Fruit fly (Drosophila melanogaster) whole organism, embryonic: ENCODE results near the gene CG13603.

Experiments used
- CG10267 ChIP-seq: fragments of 200-800 bp; sonication (Bioruptor generic); optimal IDR thresholded peaks from 2 replicates; lab custom pipeline; 2018; ENCODE audit warnings: missing biosample characterization, mild to moderate bottlenecking, missing genetic modification characterization, moderate library complexity
- CG11504 ChIP-seq: fragments of 200-800 bp; sonication (Bioruptor generic); optimal IDR thresholded peaks from 3 replicates; lab custom pipeline; 2019; ENCODE audit warnings: missing biosample characterization, mild to moderate bottlenecking, missing genetic modification characterization, moderate library complexity
- CG1233 ChIP-seq: fragments of 200-800 bp; sonication (Bioruptor generic); optimal IDR thresholded peaks from 4 replicates; lab custom pipeline; 2018; ENCODE audit warnings: missing biosample characterization, mild to moderate bottlenecking, missing genetic modification characterization
- CG12744 ChIP-seq: fragments of 200-800 bp; sonication (Bioruptor generic); optimal IDR thresholded peaks from 2 replicates; lab custom pipeline; 2016; ENCODE audit warnings: missing biosample characterization, missing genetic modification characterization
- CG13296 ChIP-seq: fragments of 200-800 bp; sonication (Bioruptor generic); optimal IDR thresholded peaks from 3 replicates; lab custom pipeline; 2018; ENCODE audit warnings: missing biosample characterization, mild to moderate bottlenecking, missing genetic modification characterization
- CG15269 ChIP-seq: fragments of 200-800 bp; sonication (Bioruptor generic); optimal IDR thresholded peaks from 2 replicates; lab custom pipeline; 2018; ENCODE audit warnings: missing biosample characterization, mild to moderate bottlenecking, missing genetic modification characterization, moderate library complexity
- CG16779 ChIP-seq: fragments of 200-800 bp; sonication (Bioruptor generic); IDR thresholded peaks from 2 replicates; pipeline ENCODE4 v1.3.6; 2022; ENCODE audit warnings: missing biosample characterization, missing genetic modification characterization
- CG16813 ChIP-seq: fragments of 200-800 bp; sonication (Bioruptor generic); IDR thresholded peaks from 3 replicates; pipeline ENCODE4 v1.3.6; 2022; ENCODE audit warnings: missing biosample characterization, missing genetic modification characterization; ENCODE audit not compliant: partially characterized antibody
- CG17568 ChIP-seq: fragments of 200-800 bp; sonication (Bioruptor generic); optimal IDR thresholded peaks from 2 replicates; lab custom pipeline; 2018; ENCODE audit warnings: missing biosample characterization, mild to moderate bottlenecking, missing genetic modification characterization, moderate library complexity
- CG18764 ChIP-seq: fragments of 200-800 bp; sonication (Bioruptor generic); optimal IDR thresholded peaks from 3 replicates; lab custom pipeline; 2016; ENCODE audit warnings: missing biosample characterization, missing genetic modification characterization
- CG2199 ChIP-seq: fragments of 200-800 bp; sonication (Bioruptor generic); IDR thresholded peaks from 3 replicates; pipeline ENCODE4 v1.3.6; 2022; ENCODE audit warnings: missing biosample characterization, missing genetic modification characterization
- CG32532 ChIP-seq: fragments of 200-800 bp; sonication (Bioruptor generic); IDR thresholded peaks from 2 replicates; pipeline ENCODE4 v1.3.6; 2022; ENCODE audit warnings: missing biosample characterization, missing genetic modification characterization
- CG6175 ChIP-seq: fragments of 200-800 bp; sonication (Bioruptor generic); IDR thresholded peaks from 3 replicates; pipeline ENCODE4 v1.3.6; 2022; ENCODE audit warnings: missing biosample characterization, missing genetic modification characterization
- CG6854 ChIP-seq: fragments of 200-800 bp; sonication (Bioruptor generic); optimal IDR thresholded peaks from 3 replicates; lab custom pipeline; 2017; ENCODE audit warnings: missing biosample characterization, mild to moderate bottlenecking, missing genetic modification characterization
- CG7271 ChIP-seq: fragments of 200-800 bp; sonication (Bioruptor generic); optimal IDR thresholded peaks from 2 replicates; lab custom pipeline; 2018; ENCODE audit warnings: missing biosample characterization, mild to moderate bottlenecking, missing genetic modification characterization, moderate library complexity
- CG7928 ChIP-seq: fragments of 200-800 bp; sonication (Bioruptor generic); optimal IDR thresholded peaks from 2 replicates; lab custom pipeline; 2017; ENCODE audit warnings: missing biosample characterization, mild to moderate bottlenecking, missing genetic modification characterization
- CG8290 ChIP-seq, 3 experiments: fragments of 200-800 bp; sonication (Bioruptor generic); optimal IDR thresholded peaks; 2 replicates each; lab custom pipeline; 2016 to 2019; ENCODE audit warnings: missing biosample characterization in 3 of 3, missing genetic modification characterization in 3 of 3, mild to moderate bottlenecking in 2 of 3, moderate library complexity in 1 of 3
- CG9876 ChIP-seq: fragments of 200-800 bp; sonication (Bioruptor generic); optimal IDR thresholded peaks from 2 replicates; lab custom pipeline; 2016; ENCODE audit warnings: missing biosample characterization, missing genetic modification characterization
- CoRest ChIP-seq: fragments of 200-800 bp; sonication (Bioruptor generic); optimal IDR thresholded peaks from 3 replicates; lab custom pipeline; 2018; ENCODE audit warnings: missing biosample characterization, mild to moderate bottlenecking, missing genetic modification characterization, moderate library complexity
- Deaf1 ChIP-seq: fragments of 200-800 bp; optimal IDR thresholded peaks from 3 replicates; lab custom pipeline; 2019; ENCODE audit warnings: missing biosample characterization, mild to moderate bottlenecking, missing genetic modification characterization, moderate library complexity
- Dfd ChIP-seq, 2 experiments: fragments of >200 bp; optimal IDR thresholded peaks; 2 replicates each; lab custom pipeline; 2017; ENCODE audit warnings: missing biosample characterization in 2 of 2, missing genetic modification characterization in 2 of 2
- Doc3 ChIP-seq: fragments of 200-800 bp; sonication (Bioruptor generic); IDR thresholded peaks from 3 replicates; pipeline ENCODE4 v1.3.6; 2022; ENCODE audit warnings: missing biosample characterization, missing genetic modification characterization; ENCODE audit not compliant: partially characterized antibody
- E2f1 ChIP-seq: fragments of 200-800 bp; sonication (Bioruptor generic); IDR thresholded peaks from 2 replicates; pipeline ENCODE4 v1.3.6; 2022; ENCODE audit warnings: missing biosample characterization, missing genetic modification characterization
- Ets65A ChIP-seq: fragments of 200-800 bp; sonication (Bioruptor generic); peaks from one replicate; lab custom pipeline; 2016; ENCODE audit warnings: missing biosample characterization, missing genetic modification characterization
- Fer1 ChIP-seq: fragments of 200-800 bp; sonication (Bioruptor generic); optimal IDR thresholded peaks from 2 replicates; lab custom pipeline; 2017; ENCODE audit warnings: missing biosample characterization, mild to moderate bottlenecking, missing genetic modification characterization
- Hey ChIP-seq: fragments of 200-800 bp; sonication (Bioruptor generic); optimal IDR thresholded peaks from 3 replicates; lab custom pipeline; 2018; ENCODE audit warnings: missing biosample characterization, mild to moderate bottlenecking, missing genetic modification characterization
- Hmr ChIP-seq: fragments of 200-800 bp; sonication (Bioruptor generic); optimal IDR thresholded peaks from 3 replicates; lab custom pipeline; 2017; ENCODE audit warnings: mild to moderate bottlenecking, missing biosample characterization, missing genetic modification reagents, missing genetic modification characterization
- Jarid2 ChIP-seq: fragments of 200-800 bp; sonication (Bioruptor generic); optimal IDR thresholded peaks from 3 replicates; lab custom pipeline; 2017; ENCODE audit warnings: mild to moderate bottlenecking, missing biosample characterization, missing genetic modification reagents, missing genetic modification characterization
- Nf-YB ChIP-seq: fragments of 200-800 bp; sonication (Bioruptor generic); optimal IDR thresholded peaks from 3 replicates; lab custom pipeline; 2019; ENCODE audit warnings: missing biosample characterization, mild to moderate bottlenecking, missing genetic modification characterization, moderate library complexity
- Nf-YC ChIP-seq: fragments of 200-800 bp; optimal IDR thresholded peaks from 3 replicates; lab custom pipeline; 2019; ENCODE audit warnings: missing biosample characterization, mild to moderate bottlenecking, missing genetic modification characterization, moderate library complexity
- Scr ChIP-seq: fragments of 200-800 bp; sonication (Bioruptor generic); IDR thresholded peaks from 2 replicates; pipeline ENCODE4 v1.3.6; 2022; ENCODE audit warnings: missing biosample characterization, missing genetic modification characterization; ENCODE audit not compliant: partially characterized antibody
- Sin3A ChIP-seq: fragments of >200 bp; optimal IDR thresholded peaks from 2 replicates; lab custom pipeline; 2018
- abd-A ChIP-seq: fragments of 200-800 bp; sonication (Bioruptor generic); optimal IDR thresholded peaks from 3 replicates; lab custom pipeline; 2019; ENCODE audit warnings: missing biosample characterization, mild to moderate bottlenecking, missing genetic modification characterization, moderate library complexity
- ara ChIP-seq: fragments of 200-800 bp; sonication (Bioruptor generic); IDR thresholded peaks from 2 replicates; pipeline ENCODE4 v1.3.6; 2022; ENCODE audit warnings: missing biosample characterization, missing genetic modification characterization
- bab2 ChIP-seq: fragments of 200-800 bp; sonication (Bioruptor generic); optimal IDR thresholded peaks from 2 replicates; lab custom pipeline; 2016; ENCODE audit warnings: missing biosample characterization, missing genetic modification characterization
- bigmax ChIP-seq: fragments of 200-800 bp; sonication (Bioruptor generic); optimal IDR thresholded peaks from 2 replicates; lab custom pipeline; 2018; ENCODE audit warnings: missing biosample characterization, mild to moderate bottlenecking, missing genetic modification characterization
- btn ChIP-seq: fragments of 200-800 bp; sonication (Bioruptor generic); optimal IDR thresholded peaks from 2 replicates; lab custom pipeline; 2016; ENCODE audit warnings: missing biosample characterization, missing genetic modification characterization
- crc ChIP-seq: fragments of 200-800 bp; sonication (Bioruptor generic); optimal IDR thresholded peaks from 2 replicates; lab custom pipeline; 2016; ENCODE audit warnings: missing biosample characterization, missing genetic modification characterization
- crol ChIP-seq: fragments of 200-800 bp; sonication (Bioruptor generic); IDR thresholded peaks from 2 replicates; pipeline ENCODE4 v1.3.6; 2022; ENCODE audit warnings: missing biosample characterization, missing genetic modification characterization
- gce ChIP-seq: fragments of 200-800 bp; sonication (Bioruptor generic); IDR thresholded peaks from 3 replicates; pipeline ENCODE4 v1.3.6; 2022; ENCODE audit warnings: missing biosample characterization, missing genetic modification characterization
- gfzf ChIP-seq: fragments of 200-800 bp; sonication (Bioruptor generic); optimal IDR thresholded peaks from 2 replicates; lab custom pipeline; 2016; ENCODE audit warnings: missing biosample characterization, mild to moderate bottlenecking, missing genetic modification characterization, moderate library complexity
- kah ChIP-seq: fragments of 200-800 bp; sonication (Bioruptor generic); optimal IDR thresholded peaks from 2 replicates; lab custom pipeline; 2018; ENCODE audit warnings: missing biosample characterization, mild to moderate bottlenecking, missing genetic modification characterization
- maf-S ChIP-seq: fragments of 200-800 bp; sonication (Bioruptor generic); optimal IDR thresholded peaks from 2 replicates; lab custom pipeline; 2016; ENCODE audit warnings: missing biosample characterization, missing genetic modification characterization
- mirr ChIP-seq: fragments of 200-800 bp; sonication (Bioruptor generic); optimal IDR thresholded peaks from 3 replicates; lab custom pipeline; 2018; ENCODE audit warnings: missing biosample characterization, mild to moderate bottlenecking, missing genetic modification characterization
- nerfin-2 ChIP-seq: fragments of 200-800 bp; sonication (Bioruptor generic); IDR thresholded peaks from 2 replicates; pipeline ENCODE4 v1.3.6; 2022; ENCODE audit warnings: missing biosample characterization, missing genetic modification characterization; ENCODE audit not compliant: partially characterized antibody
- nom ChIP-seq: fragments of 200-800 bp; sonication (Bioruptor generic); optimal IDR thresholded peaks from 2 replicates; lab custom pipeline; 2017; ENCODE audit warnings: missing biosample characterization, missing genetic modification characterization, mild to moderate bottlenecking, moderate library complexity, missing genetic modification reagents
- sna ChIP-seq: fragments of 200-800 bp; sonication (Bioruptor generic); IDR thresholded peaks from 2 replicates; pipeline ENCODE4 v1.3.6; 2022; ENCODE audit warnings: missing biosample characterization, missing genetic modification characterization; ENCODE audit not compliant: partially characterized antibody
- stwl ChIP-seq: fragments of 200-800 bp; sonication (Bioruptor generic); optimal IDR thresholded peaks from 3 replicates; lab custom pipeline; 2018; ENCODE audit warnings: missing biosample characterization, mild to moderate bottlenecking, missing genetic modification characterization, moderate library complexity
- tap ChIP-seq: fragments of 200-800 bp; optimal IDR thresholded peaks from 3 replicates; lab custom pipeline; 2019; ENCODE audit warnings: missing biosample characterization, mild to moderate bottlenecking, missing genetic modification characterization, moderate library complexity
- wor ChIP-seq: fragments of 200-800 bp; sonication (Bioruptor generic); IDR thresholded peaks from 2 replicates; pipeline ENCODE4 v1.3.6; 2022; ENCODE audit warnings: missing biosample characterization, missing genetic modification characterization
- yki ChIP-seq: fragments of >200 bp; optimal IDR thresholded peaks from 3 replicates; lab custom pipeline; 2018

The CG13603 gene

dm6 chr3R:23962781-23963222 is 23.6 kb downstream of the CG13603 start, which contains the start of gene CG31140 (continued):
- TF ChIP-seq kah (GFP tag; lab: Kevin White, UChicago) (peak; percentile 27), Fer1 (GFP tag; lab: Kevin White, UChicago) (peak; percentile 67), CG17568 (GFP tag; lab: Kevin White, UChicago) (no peak), sna (GFP tag; lab: Robert Waterston, UW) (0 out of 2 replicates have a peak, but pooled peaks have one; percentile 13), CG12744 (GFP tag; lab: Kevin White, UChicago) (no peak), nom (GFP tag; lab: Kevin White, UChicago) (peak; percentile 61), crc (no peak), Deaf1 (tag; lab: Kevin White, UChicago) (peak; percentile 20), CG6175 (0 out of 3 replicates have a peak, but pooled peaks have one; percentile 30), gfzf (peak; percentile 55), CG2199 (GFP tag; lab: Robert Waterston, UW) (0 out of 3 replicates have a peak, but pooled peaks have one; percentile 36), Sin3A (lab: Kevin White, UChicago) (no peak), CG6854 (peak; percentile 27), CG1233 (GFP tag; lab: Kevin White, UChicago) (no peak), CG7928 (no peak), CG13296 (GFP tag; lab: Kevin White, UChicago) (no peak), yki (peak; percentile 36), Ets65A (GFP tag; lab: Kevin White, UChicago) (peak; percentile 74), CG7271 (tag; lab: Kevin White, UChicago) (no peak), CoRest (no peak), mirr (GFP tag; lab: Kevin White, UChicago) (peak; percentile 38), Dfd (GFP tag; optimal IDR thresholded peaks at IDR 0.05; lab: Kevin White, UChicago) (no peak), crol (GFP tag; lab: Robert Waterston, UW) (peak; percentile 65), Nf-YC (tag; lab: Kevin White, UChicago) (peak; percentile 48), Nf-YB (GFP tag; lab: Kevin White, UChicago) (no peak), CG15269 (tag; lab: Kevin White, UChicago) (no peak), CG9876 (GFP tag; lab: Kevin White, UChicago) (no peak), tap (tag; lab: Kevin White, UChicago) (no peak), ara (no peak), btn (GFP tag; lab: Kevin White, UChicago) (no peak)
- TF ChIP-seq, all 482 proteins: peak for 92

dm6 chr3R:23960865-23961264 is 25.5 kb downstream of the CG13603 start:
- TF ChIP-seq E2f1 (GFP tag; lab: Robert Waterston, UW) = no peak
- 0 out of 2 replicates have a peak, but pooled peaks have one; percentile 17 for TF ChIP-seq Scr (GFP tag; lab: Robert Waterston, UW)
- TF ChIP-seq CG16813 (GFP tag; lab: Robert Waterston, UW) = peak; percentile 39; the same call in 1 of the 3 replicates
- no peak for TF ChIP-seq CG11504
- TF ChIP-seq Ets65A (GFP tag; lab: Kevin White, UChicago) = no peak
- TF ChIP-seq abd-A (tag; lab: Kevin White, UChicago) = no peak
- TF ChIP-seq bigmax (GFP tag; lab: Kevin White, UChicago) = no peak
- no peak for TF ChIP-seq maf-S
- TF ChIP-seq CG16779 (GFP tag; lab: Robert Waterston, UW) = no peak
- no peak for TF ChIP-seq Hey
- peak; percentile 99 for TF ChIP-seq stwl (tag; lab: Kevin White, UChicago)
- peak; percentile 36 for TF ChIP-seq CG8290 (GFP tag; optimal IDR thresholded peaks at IDR 0.05; lab: Kevin White, UChicago)
- no peak for TF ChIP-seq CG8290 (tag; optimal IDR thresholded peaks at IDR 0.05; lab: Kevin White, UChicago)
- TF ChIP-seq gce (GFP tag; lab: Robert Waterston, UW) = 0 out of 3 replicates have a peak, but pooled peaks have one; percentile 8
- TF ChIP-seq bab2 (GFP tag; lab: Kevin White, UChicago) = no peak
- TF ChIP-seq CG10267 = peak; percentile 47
- no peak for TF ChIP-seq CG18764 (GFP tag; lab: Kevin White, UChicago)
- TF ChIP-seq nerfin-2 (GFP tag; lab: Robert Waterston, UW) = no peak
- no peak for TF ChIP-seq Hmr (GFP tag; lab: Kevin White, UChicago)
- 0 out of 3 replicates have a peak, but pooled peaks have one; percentile 13 for TF ChIP-seq Doc3
- no peak for TF ChIP-seq Jarid2 (GFP tag; lab: Kevin White, UChicago)
- no peak for TF ChIP-seq CG32532 (GFP tag; lab: Robert Waterston, UW)
- TF ChIP-seq wor = no peak
